Worm (Caenorhabditis elegans): Measurements from ENCODE around the gene C01G10.7.

- TF ChIP-seq zag-1 (tag; optimal IDR thresholded peaks at IDR 0.05) (no peak), lin-39 (tag; optimal IDR thresholded peaks at IDR 0.05) (no peak), ceh-82 (tag; optimal IDR thresholded peaks at IDR 0.05) (no peak), mdl-1 (tag; optimal IDR thresholded peaks at IDR 0.05) (no peak), nhr-25 (tag; optimal IDR thresholded peaks at IDR 0.05) (no peak), unc-39 (tag; optimal IDR thresholded peaks at IDR 0.05) (no peak), nhr-12 (tag; optimal IDR thresholded peaks at IDR 0.05) (no peak)
Observed at ce11 chrV:15109260-15109659, 23.7 kb downstream of the C01G10.7 start, which contains the start of gene Y75B12A.2.
